Fruit fly (Drosophila melanogaster): ENCODE data around the gene Aos1.

The Aos1 gene

dm6 chr3R:12442601-12443533, 9.2 kb upstream of the Aos1 start:
- peak; percentile 87 for TF ChIP-seq CG17801 (GFP tag; optimal IDR thresholded peaks at IDR 0.05; ENCODE audit: partially characterized antibody)

- no peak for TF ChIP-seq CG17801 (GFP tag; optimal IDR thresholded peaks at IDR 0.05; ENCODE audit: partially characterized antibody)
Measured at dm6 chr3R:12441008-12441606, 7.5 kb upstream of the Aos1 start.

DNA sequence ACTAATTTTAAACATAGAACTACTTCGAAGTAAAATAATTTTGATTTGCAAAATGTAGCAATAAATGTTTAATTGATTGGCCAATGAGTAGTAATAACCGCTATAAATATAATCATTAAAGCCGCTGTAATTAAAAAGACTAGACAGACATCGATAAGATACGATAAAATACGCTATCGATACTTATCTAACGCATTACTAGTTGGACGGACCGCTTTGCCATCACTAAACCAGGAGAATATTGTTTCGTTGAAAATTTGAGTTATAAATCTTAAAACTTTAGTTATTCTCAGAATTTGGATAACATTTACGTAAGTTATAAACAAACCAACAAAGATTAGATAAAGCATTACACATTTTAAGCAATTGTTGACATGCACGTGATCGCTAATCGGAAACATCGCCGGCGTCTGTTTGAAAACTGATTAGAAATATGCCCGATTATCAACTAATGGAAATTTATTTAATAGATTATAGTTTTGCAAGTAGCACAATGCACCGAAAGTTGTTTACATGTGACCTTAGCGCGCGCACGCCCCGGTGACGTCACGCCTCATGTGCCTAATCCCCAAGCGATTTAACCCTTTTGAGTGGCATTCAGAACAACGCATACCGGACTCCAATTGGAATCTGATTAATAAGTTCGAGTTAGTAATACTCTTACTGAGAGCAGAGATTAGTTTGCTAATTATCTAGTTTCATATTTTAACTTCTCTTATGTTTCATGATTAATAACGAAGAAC, 6.0 kb upstream of the Aos1 start, which contains the start of gene Desat1:
Gene Desat1 (plus strand): TSS at position 200 of the 743 bp plus-strand sequence.
- peak; percentile 3 for TF ChIP-seq CG17801 (GFP tag; optimal IDR thresholded peaks at IDR 0.05; ENCODE audit: partially characterized antibody)

- no peak for TF ChIP-seq CG17801 (GFP tag; optimal IDR thresholded peaks at IDR 0.05; ENCODE audit: partially characterized antibody)
Measured at dm6 chr3R:12439039-12439400, 5.4 kb upstream of the Aos1 start, which contains the start of the genes CG17207 and CG46427. CG17207 (minus strand) TSS chr3R:12439139. CG46427 (minus strand) TSS chr3R:12439139.

DNA sequence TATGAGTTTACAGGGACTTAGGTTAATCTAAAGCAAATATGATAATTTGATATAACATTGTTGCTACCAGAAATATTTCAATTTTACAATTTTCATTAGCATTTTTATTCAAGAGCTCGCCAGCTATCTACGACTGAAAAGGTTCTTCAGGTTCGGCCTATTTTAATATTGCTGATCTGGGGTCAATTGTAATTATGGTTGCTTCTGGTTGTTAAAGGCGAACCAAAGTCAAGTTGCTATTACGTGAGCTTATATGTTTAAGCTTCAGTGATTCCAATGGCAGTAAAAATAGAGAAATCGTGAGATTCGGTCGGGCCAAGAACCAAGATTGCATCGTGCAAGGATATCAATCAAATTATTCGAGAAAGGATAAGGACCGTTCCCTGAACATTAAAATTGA, 2.3 kb upstream of the Aos1 start, which contains the start of gene Desat2:
Gene Desat2 (plus strand): TSS at position 301 of the 400 bp plus-strand sequence.
- TF ChIP-seq CG17801 (GFP tag; optimal IDR thresholded peaks at IDR 0.05; ENCODE audit: partially characterized antibody) = no peak

DNA sequence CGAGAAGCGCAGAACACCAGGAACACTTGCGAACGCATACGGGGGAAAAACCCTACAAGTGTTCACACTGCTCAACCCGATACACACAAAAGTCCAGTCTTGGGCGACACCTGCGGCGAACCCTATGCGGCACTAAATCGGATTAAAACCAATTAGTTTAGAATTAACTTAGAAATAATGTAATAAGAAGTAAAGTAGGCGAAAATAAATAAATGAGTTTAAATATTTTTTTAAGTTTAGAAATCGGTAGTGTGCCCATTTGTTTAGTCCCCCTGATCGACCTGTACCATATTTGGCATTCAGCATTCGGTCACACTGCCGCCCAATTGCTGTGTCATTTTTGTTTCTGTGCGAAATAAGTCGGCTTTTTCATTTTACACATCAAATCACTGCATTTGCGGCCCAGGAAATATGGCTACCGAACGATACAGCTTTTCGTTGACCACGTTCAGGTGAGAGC, 2.6 kb downstream of the Aos1 start, which contains the start of gene Prosalpha2:
Gene Prosalpha2 (plus strand): TSS at position 292 of the 460 bp plus-strand sequence.
- TF ChIP-seq CG17801 (GFP tag; optimal IDR thresholded peaks at IDR 0.05; ENCODE audit: partially characterized antibody) = peak; percentile 21

DNA sequence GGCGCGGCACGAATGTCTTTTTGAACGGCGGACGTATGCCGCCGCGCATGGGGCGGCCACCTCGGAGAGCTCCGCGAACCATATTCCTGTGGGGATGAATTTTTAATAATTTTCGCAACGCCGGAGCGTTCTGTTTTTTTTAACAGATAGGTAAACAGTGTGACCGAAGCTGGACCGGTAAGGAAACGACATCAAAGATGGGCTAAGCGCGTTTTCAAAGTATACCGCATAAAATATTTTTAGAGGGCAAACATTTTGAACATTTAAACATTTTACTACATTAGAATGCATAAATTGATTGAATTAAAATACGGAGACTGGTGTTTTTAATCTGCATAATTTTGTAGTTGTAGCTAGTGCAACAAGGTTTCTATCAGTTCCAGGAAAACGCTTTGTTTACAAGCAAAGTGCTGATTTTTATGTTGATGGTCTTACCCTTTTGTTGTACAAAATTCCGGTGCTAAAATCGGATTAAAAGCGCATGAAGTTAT, 4.5 kb downstream of the Aos1 start, which contains the start of the genes CG5641 and CG5245:
Gene CG5641 (minus strand): TSS at position 163 of the 491 bp plus-strand sequence.
Gene CG5245 (plus strand): TSS at position 441 of the 491 bp plus-strand sequence.
- TF ChIP-seq CG17801 (GFP tag; optimal IDR thresholded peaks at IDR 0.05; ENCODE audit: partially characterized antibody) = no peak

dm6 chr3R:12426310-12426653, 7.3 kb downstream of the Aos1 start, which contains the start of gene NANS:
NANS (plus strand) TSS chr3R:12426578.
- TF ChIP-seq CG17801 (GFP tag; optimal IDR thresholded peaks at IDR 0.05; ENCODE audit: partially characterized antibody) = no peak

- no peak for TF ChIP-seq CG17801 (GFP tag; optimal IDR thresholded peaks at IDR 0.05; ENCODE audit: partially characterized antibody)
Measured at dm6 chr3R:12425510-12426309, 7.9 kb downstream of the Aos1 start, which contains the start of gene Pp1-87B. Pp1-87B (minus strand) TSS chr3R:12425917.

dm6 chr3R:12423997-12424396, 9.6 kb downstream of the Aos1 start:
- no peak for TF ChIP-seq CG17801 (GFP tag; optimal IDR thresholded peaks at IDR 0.05; ENCODE audit: partially characterized antibody)

dm6 chr3R:12422379-12422975, 11.1 kb downstream of the Aos1 start, which contains the start of the genes Scgbeta and CG17202:
Scgbeta (minus strand) TSS chr3R:12422429.
CG17202 (plus strand) TSS chr3R:12422768.
- no peak for TF ChIP-seq CG17801 (GFP tag; optimal IDR thresholded peaks at IDR 0.05; ENCODE audit: partially characterized antibody)

DNA sequence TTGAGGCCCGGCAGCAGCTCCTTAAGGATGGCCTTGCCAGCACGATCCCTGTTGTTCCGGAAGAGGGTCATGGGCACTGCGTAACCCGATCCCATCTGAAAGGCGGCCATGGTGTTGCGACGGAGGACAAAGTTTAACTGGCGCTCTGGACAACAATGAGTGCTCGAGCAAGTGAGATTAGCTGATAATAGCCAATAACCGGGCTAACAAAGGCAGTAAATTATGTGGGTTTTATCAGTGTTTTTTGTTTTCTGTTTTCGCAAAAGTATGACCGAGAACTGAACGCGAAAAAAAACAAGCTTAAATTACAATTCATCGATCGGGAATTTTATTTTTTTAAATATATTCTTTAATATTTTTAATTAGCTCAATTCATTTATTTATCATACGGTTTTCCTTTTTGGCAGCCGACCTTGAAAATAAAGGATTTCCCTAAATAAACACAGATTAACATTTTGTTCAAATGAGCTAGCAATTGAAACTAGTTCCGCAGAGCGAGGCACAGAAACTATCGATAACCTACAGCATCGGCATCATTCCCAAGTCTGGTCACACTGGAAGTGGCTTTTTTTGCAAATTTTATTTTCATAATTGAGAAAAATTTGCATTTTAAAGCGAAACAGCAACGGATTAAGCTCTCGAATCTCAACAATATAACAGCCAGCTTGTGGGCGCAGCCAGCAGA, 20.2 kb downstream of the Aos1 start, which contains the start of the genes Dip-C and pps:
Gene Dip-C (minus strand): TSS at position 486 of the 685 bp plus-strand sequence.
Gene pps (plus strand): TSS at position 555 of the 685 bp plus-strand sequence.
- peak; percentile 41 for TF ChIP-seq CG17801 (GFP tag; optimal IDR thresholded peaks at IDR 0.05; ENCODE audit: partially characterized antibody)
